Fruit fly (Drosophila melanogaster): ENCODE measurements around the gene Tspo.

- TF ChIP-seq usp (GFP tag; optimal IDR thresholded peaks at IDR 0.05): no peak
- no peak for TF ChIP-seq pan (optimal IDR thresholded peaks at IDR 0.05)
- TF ChIP-seq Dfd (GFP tag; optimal IDR thresholded peaks at IDR 0.05): no peak
- TF ChIP-seq lola (GFP tag; optimal IDR thresholded peaks at IDR 0.05): no peak
- no peak for TF ChIP-seq brk (GFP tag; optimal IDR thresholded peaks at IDR 0.05)
- TF ChIP-seq OdsH (GFP tag; optimal IDR thresholded peaks at IDR 0.05): no peak
These were observed 25.7 kb upstream of the Tspo start for dm6 chr2L:533734-534133.
